Fruit fly (Drosophila melanogaster): ENCODE data around the gene TTLL3A.
A peak's percentile ranks its signal among the peaks of the same experiment; 100 is the strongest.

TTLL3A gene

dm6 chr2L:6698387-6698786, 41.6 kb downstream of the TTLL3A start (continued):
- no peak for TF ChIP-seq eve (GFP tag; optimal IDR thresholded peaks at IDR 0.05)
- peak in 1 of 2 experiments; percentile 59 for TF ChIP-seq dpn (GFP tag; optimal IDR thresholded peaks at IDR 0.05)
- TF ChIP-seq HLH3B (GFP tag; IDR thresholded peaks at IDR 0.05), result peak; percentile 70
- TF ChIP-seq CG10979 (tag; optimal IDR thresholded peaks at IDR 0.05), result peak; percentile 45
- no peak for TF ChIP-seq Spps (tag; optimal IDR thresholded peaks at IDR 0.05)
- peak; percentile 32; the same call in 1 of the 2 replicates for TF ChIP-seq ssp (GFP tag; IDR thresholded peaks at IDR 0.05)
- TF ChIP-seq CG2889 (GFP tag; IDR thresholded peaks at IDR 0.05), result peak; percentile 51; the same call in 1 of the 3 replicates
- no peak for TF ChIP-seq CG3163 (GFP tag; optimal IDR thresholded peaks at IDR 0.05)
- peak; percentile 36 for TF ChIP-seq CG4820 (GFP tag; optimal IDR thresholded peaks at IDR 0.05)
- TF ChIP-seq Abd-B (GFP tag; optimal IDR thresholded peaks at IDR 0.05), result peak; percentile 13
- TF ChIP-seq tin (GFP tag; optimal IDR thresholded peaks at IDR 0.05), result peak; percentile 19
- TF ChIP-seq dysf (GFP tag; IDR thresholded peaks at IDR 0.05), result peak; percentile 67
- no peak for TF ChIP-seq Hey (tag; optimal IDR thresholded peaks at IDR 0.05)
- peak; percentile 90 for TF ChIP-seq Ets65A (GFP tag)
- no peak for TF ChIP-seq gsb (GFP tag; IDR thresholded peaks at IDR 0.05)
- no peak for TF ChIP-seq hbn (GFP tag; IDR thresholded peaks at IDR 0.05; ENCODE audit: partially characterized antibody)
- TF ChIP-seq pum (GFP tag; optimal IDR thresholded peaks at IDR 0.05), result peak; percentile 38
- TF ChIP-seq bbx (GFP tag; IDR thresholded peaks at IDR 0.05; ENCODE audit: partially characterized antibody), result no peak
- TF ChIP-seq CG1233 (GFP tag; optimal IDR thresholded peaks at IDR 0.05), result peak; percentile 47
- TF ChIP-seq sob (GFP tag; IDR thresholded peaks at IDR 0.05), result peak; percentile 60; the same call in 1 of the 2 replicates
- TF ChIP-seq CG2678 (tag; optimal IDR thresholded peaks at IDR 0.05), result peak; percentile 49
- peak; percentile 64 for TF ChIP-seq gem (tag; optimal IDR thresholded peaks at IDR 0.05)
- peak; percentile 2 for TF ChIP-seq Fer1 (GFP tag; optimal IDR thresholded peaks at IDR 0.05)
- peak; percentile 9 for TF ChIP-seq CoRest (tag; optimal IDR thresholded peaks at IDR 0.05)
- peak; percentile 33; the same call in 1 of the 2 replicates for TF ChIP-seq Rx (GFP tag; IDR thresholded peaks at IDR 0.05)
- peak; percentile 21 for TF ChIP-seq CG7556 (GFP tag; optimal IDR thresholded peaks at IDR 0.05)
- no peak for TF ChIP-seq D19B (GFP tag; optimal IDR thresholded peaks at IDR 0.05)
- peak; percentile 61 for TF ChIP-seq CG2712 (tag; optimal IDR thresholded peaks at IDR 0.05)
- TF ChIP-seq cato (GFP tag; optimal IDR thresholded peaks at IDR 0.05; ENCODE audit: borderline replicate concordance), result no peak
- TF ChIP-seq phol (tag; optimal IDR thresholded peaks at IDR 0.05), result peak; percentile 49
- TF ChIP-seq CG9817 (tag; optimal IDR thresholded peaks at IDR 0.05), result peak; percentile 16
- TF ChIP-seq Ada2b (GFP tag; IDR thresholded peaks at IDR 0.05), result peak; percentile 43; the same call in 1 of the 2 replicates
- TF ChIP-seq wek (GFP tag; optimal IDR thresholded peaks at IDR 0.05), result no peak
- no peak for TF ChIP-seq grn (GFP tag; optimal IDR thresholded peaks at IDR 0.05)
- TF ChIP-seq Chrac-16 (GFP tag; optimal IDR thresholded peaks at IDR 0.05), result peak; percentile 17
- TF ChIP-seq CG2120 (GFP tag; optimal IDR thresholded peaks at IDR 0.05), result peak; percentile 47
- peak; percentile 58 for TF ChIP-seq tgo (GFP tag; IDR thresholded peaks at IDR 0.05)
- peak; percentile 32; the same call in 1 of the 3 replicates for TF ChIP-seq jigr1 (GFP tag; IDR thresholded peaks at IDR 0.05)
- TF ChIP-seq CG3281 (GFP tag; optimal IDR thresholded peaks at IDR 0.05), result no peak
- TF ChIP-seq CG17829 (tag; optimal IDR thresholded peaks at IDR 0.05), result peak; percentile 46
- TF ChIP-seq tap (tag; optimal IDR thresholded peaks at IDR 0.05), result peak; percentile 37
- TF ChIP-seq CG5180 (GFP tag; optimal IDR thresholded peaks at IDR 0.05), result no peak
- TF ChIP-seq Opbp (GFP tag; IDR thresholded peaks at IDR 0.05; ENCODE audit: partially characterized antibody), result no peak
- no peak for TF ChIP-seq Jarid2 (GFP tag; optimal IDR thresholded peaks at IDR 0.05)
- TF ChIP-seq CG1792 (GFP tag; optimal IDR thresholded peaks at IDR 0.05), result no peak
- TF ChIP-seq CG31388 (GFP tag; optimal IDR thresholded peaks at IDR 0.05), result no peak
- peak; percentile 4 for TF ChIP-seq trem (tag; optimal IDR thresholded peaks at IDR 0.05)
- no peak for TF ChIP-seq sqz (GFP tag; optimal IDR thresholded peaks at IDR 0.05)
- TF ChIP-seq zf30C (GFP tag; optimal IDR thresholded peaks at IDR 0.05), result no peak
- TF ChIP-seq Ptx1 (GFP tag; IDR thresholded peaks at IDR 0.05), result peak; percentile 72
- TF ChIP-seq CHES-1-like (GFP tag; optimal IDR thresholded peaks at IDR 0.05), result no peak
